Worm (Caenorhabditis elegans) whole organism, young adult: ENCODE data around the gene Y82E9BR.17.
A peak's percentile ranks its signal among the peaks of the same experiment; 100 is the strongest.

Experiments
- B0336.3 ChIP-seq: fragments of 200-800 bp; sonication (Bioruptor generic); IDR thresholded peaks from 2 replicates; pipeline ENCODE4 v1.3.6; 2022; ENCODE audit warnings: missing genetic modification characterization, missing compliant biosample characterization
- C06A6.2 ChIP-seq: fragments of 200-800 bp; sonication (Bioruptor generic); conservative IDR thresholded peaks from 2 replicates; pipeline ENCODE4 v1.3.6; 2022; ENCODE audit warnings: missing genetic modification characterization, missing compliant biosample characterization
- C17E4.6 ChIP-seq: fragments of 200-800 bp; sonication (Bioruptor generic); IDR thresholded peaks from 2 replicates; pipeline ENCODE4 v1.3.6; 2022; ENCODE audit warnings: missing genetic modification reagents, missing genetic modification characterization, missing compliant biosample characterization
- F22D6.2 ChIP-seq: sonication (generic microtip); optimal IDR thresholded peaks from 2 replicates; lab custom pipeline; 2016; ENCODE audit warnings: mild to moderate bottlenecking, missing genetic modification characterization, missing compliant biosample characterization
- F23B12.7 ChIP-seq: sonication (generic microtip); optimal IDR thresholded peaks from 2 replicates; lab custom pipeline; 2017; ENCODE audit warnings: missing genetic modification characterization, mild to moderate bottlenecking, missing compliant biosample characterization, antibody characterized with exemption, moderate library complexity; ENCODE audit not compliant: insufficient read depth
- F52B5.7 ChIP-seq: sonication (generic microtip); optimal IDR thresholded peaks from 2 replicates; lab custom pipeline; 2016; ENCODE audit warnings: mild to moderate bottlenecking, missing genetic modification characterization, missing compliant biosample characterization
- F57A8.1 ChIP-seq: fragments of 200-800 bp; sonication (Bioruptor generic); optimal IDR thresholded peaks from 2 replicates; lab custom pipeline; 2018; ENCODE audit warnings: mild to moderate bottlenecking, missing genetic modification characterization, moderate library complexity, missing compliant biosample characterization
- K11D2.4 ChIP-seq: fragments of 200-800 bp; sonication (Bioruptor generic); IDR thresholded peaks from 2 replicates; pipeline ENCODE4 v1.3.6; 2022; ENCODE audit warnings: missing genetic modification reagents, missing genetic modification characterization, missing compliant biosample characterization
- Y53F4B.3 ChIP-seq: fragments of 200-800 bp; sonication (Bioruptor generic); IDR thresholded peaks from 2 replicates; pipeline ENCODE4 v1.3.6; 2022; ENCODE audit warnings: missing genetic modification reagents, missing genetic modification characterization, missing compliant biosample characterization
- Y79H2A.3 ChIP-seq: fragments of 200-800 bp; sonication (Bioruptor generic); conservative IDR thresholded peaks from 2 replicates; pipeline ENCODE4 v1.3.6; 2022; ENCODE audit warnings: missing genetic modification reagents, missing genetic modification characterization, missing compliant biosample characterization
- Y95B8A.8 ChIP-seq: fragments of 200-800 bp; sonication (Bioruptor generic); IDR thresholded peaks from 2 replicates; pipeline ENCODE4 v1.3.6; 2022; ENCODE audit warnings: missing genetic modification reagents, missing genetic modification characterization, missing compliant biosample characterization
- ZK185.1 ChIP-seq: sonication (generic microtip); optimal IDR thresholded peaks from 2 replicates; lab custom pipeline; 2016; ENCODE audit warnings: mild to moderate bottlenecking, missing genetic modification characterization, missing compliant biosample characterization; ENCODE audit not compliant: poor library complexity, severe bottlenecking
- akir-1 ChIP-seq: fragments of 200-800 bp; sonication (Bioruptor generic); optimal IDR thresholded peaks from 2 replicates; lab custom pipeline; 2018; ENCODE audit warnings: mild to moderate bottlenecking, missing genetic modification characterization, moderate library complexity, missing compliant biosample characterization
- ama-1 ChIP-seq, 3 experiments: fragments of 150-350 bp in 1 of 3; sonication (generic microtip) in 2 of 3; optimal IDR thresholded peaks; 2 replicates each; lab custom pipeline; 2014 to 2018; ENCODE audit warnings: missing biosample characterization in 2 of 3, missing genetic modification characterization in 2 of 3, missing genetic modification reagents in 2 of 3
- atf-7 ChIP-seq: sonication (generic microtip); optimal IDR thresholded peaks from 2 replicates; lab custom pipeline; 2017; ENCODE audit warnings: mild to moderate bottlenecking, missing genetic modification characterization, missing compliant biosample characterization
- ccch-3 ChIP-seq: fragments of 200-800 bp; sonication (Bioruptor generic); optimal IDR thresholded peaks from 2 replicates; lab custom pipeline; 2018; ENCODE audit warnings: mild to moderate bottlenecking, missing genetic modification characterization, missing compliant biosample characterization
- ceh-27 ChIP-seq: fragments of 200-800 bp; sonication (Bioruptor generic); optimal IDR thresholded peaks from 2 replicates; lab custom pipeline; 2018; ENCODE audit warnings: mild to moderate bottlenecking, missing genetic modification characterization, moderate library complexity, missing compliant biosample characterization
- chd-7 ChIP-seq: sonication (generic microtip); optimal IDR thresholded peaks from 2 replicates; lab custom pipeline; 2016; ENCODE audit warnings: mild to moderate bottlenecking, missing genetic modification characterization, moderate library complexity, missing compliant biosample characterization
- dox-1 ChIP-seq: fragments of 200-800 bp; sonication (Bioruptor generic); IDR thresholded peaks from 2 replicates; pipeline ENCODE4 v1.3.6; 2022; ENCODE audit warnings: missing genetic modification reagents, missing genetic modification characterization, missing compliant biosample characterization
- egl-18 ChIP-seq: fragments of 200-800 bp; sonication (Bioruptor generic); IDR thresholded peaks from 2 replicates; pipeline ENCODE4 v1.3.6; 2022; ENCODE audit warnings: missing genetic modification reagents, missing genetic modification characterization, missing compliant biosample characterization
- egrh-3 ChIP-seq: fragments of 200-800 bp; sonication (Bioruptor generic); IDR thresholded peaks from 2 replicates; pipeline ENCODE4 v1.3.6; 2022; ENCODE audit warnings: missing genetic modification reagents, missing genetic modification characterization, missing compliant biosample characterization
- gei-17 ChIP-seq: fragments of 200-800 bp; sonication (Bioruptor generic); optimal IDR thresholded peaks from 2 replicates; lab custom pipeline; 2018; ENCODE audit warnings: mild to moderate bottlenecking, missing genetic modification characterization, missing compliant biosample characterization
- him-1 ChIP-seq: sonication (generic microtip); optimal IDR thresholded peaks from 2 replicates; lab custom pipeline; 2016; ENCODE audit warnings: missing genotype, missing genetic modification reagents, missing genetic modification characterization, missing compliant biosample characterization
- hlh-26 ChIP-seq: fragments of 200-800 bp; sonication (Bioruptor generic); conservative IDR thresholded peaks from 2 replicates; pipeline ENCODE4 v1.3.6; 2022; ENCODE audit warnings: missing genetic modification reagents, missing genetic modification characterization, missing compliant biosample characterization
- lag-1 ChIP-seq: fragments of 200-800 bp; sonication (Bioruptor generic); IDR thresholded peaks from 2 replicates; pipeline ENCODE4 v1.3.6; 2022; ENCODE audit warnings: missing genetic modification reagents, missing genetic modification characterization, missing compliant biosample characterization
- lin-40 ChIP-seq: sonication (generic microtip); optimal IDR thresholded peaks from 2 replicates; lab custom pipeline; 2016; ENCODE audit warnings: missing genetic modification characterization, mild to moderate bottlenecking, missing compliant biosample characterization, missing genotype, missing genetic modification reagents
- lin-54 ChIP-seq: fragments of 200-800 bp; sonication (Bioruptor generic); optimal IDR thresholded peaks from 2 replicates; lab custom pipeline; 2018; ENCODE audit warnings: mild to moderate bottlenecking, missing genetic modification characterization, missing compliant biosample characterization
- madf-3 ChIP-seq: fragments of 200-800 bp; sonication (Bioruptor generic); IDR thresholded peaks from 2 replicates; pipeline ENCODE4 v1.3.6; 2022; ENCODE audit warnings: missing genetic modification reagents, missing genetic modification characterization, missing compliant biosample characterization
- mcd-1 ChIP-seq: fragments of 200-800 bp; sonication (Bioruptor generic); IDR thresholded peaks from 2 replicates; pipeline ENCODE4 v1.3.6; 2022; ENCODE audit warnings: missing genetic modification reagents, missing genetic modification characterization, missing compliant biosample characterization
- mel-28 ChIP-seq: sonication (generic microtip); optimal IDR thresholded peaks from 2 replicates; lab custom pipeline; 2016; ENCODE audit warnings: borderline replicate concordance, mild to moderate bottlenecking, missing genetic modification characterization, missing compliant biosample characterization
- mes-4 ChIP-seq: sonication (generic microtip); optimal IDR thresholded peaks from 2 replicates; lab custom pipeline; 2016; ENCODE audit warnings: missing genotype, missing genetic modification characterization, missing compliant biosample characterization
- nfyb-1 ChIP-seq: fragments of 200-800 bp; sonication (Bioruptor generic); IDR thresholded peaks from 2 replicates; pipeline ENCODE4 v1.3.6; 2022; ENCODE audit warnings: missing genetic modification reagents, missing genetic modification characterization, missing compliant biosample characterization
- rcor-1 ChIP-seq: fragments of 200-800 bp; sonication (Bioruptor generic); IDR thresholded peaks from 2 replicates; pipeline ENCODE4 v1.3.6; 2022; ENCODE audit warnings: missing genetic modification reagents, missing genetic modification characterization, missing compliant biosample characterization
- rec-8 ChIP-seq, 2 experiments: sonication (generic microtip); optimal IDR thresholded peaks; 2 replicates each; lab custom pipeline; 2016; ENCODE audit warnings: mild to moderate bottlenecking in 2 of 2, missing genetic modification characterization in 2 of 2, missing genetic modification reagents in 2 of 2, missing genotype in 2 of 2, missing biosample characterization in 1 of 2, missing compliant biosample characterization in 1 of 2, moderate library complexity in 1 of 2
- sdz-38 ChIP-seq: sonication (generic microtip); optimal IDR thresholded peaks from 2 replicates; lab custom pipeline; 2016; ENCODE audit warnings: missing genotype, missing genetic modification characterization, missing compliant biosample characterization
- sptf-2 ChIP-seq: fragments of 200-800 bp; sonication (Bioruptor generic); optimal IDR thresholded peaks from 2 replicates; lab custom pipeline; 2018; ENCODE audit warnings: mild to moderate bottlenecking, missing genetic modification characterization, missing compliant biosample characterization
- tbx-9 ChIP-seq: sonication (generic microtip); optimal IDR thresholded peaks from 2 replicates; lab custom pipeline; 2016; ENCODE audit warnings: borderline replicate concordance, missing genetic modification characterization, inconsistent platforms, missing compliant biosample characterization
- unc-130 ChIP-seq: sonication (generic microtip); optimal IDR thresholded peaks from 2 replicates; lab custom pipeline; 2016; ENCODE audit warnings: missing genetic modification reagents, missing genetic modification characterization, missing compliant biosample characterization
- xnd-1 ChIP-seq: sonication (generic microtip); optimal IDR thresholded peaks from 2 replicates; lab custom pipeline; 2016; ENCODE audit warnings: missing genotype, missing genetic modification reagents, missing genetic modification characterization, missing compliant biosample characterization
- zim-3 ChIP-seq: sonication (generic microtip); optimal IDR thresholded peaks from 2 replicates; lab custom pipeline; 2017; ENCODE audit warnings: mild to moderate bottlenecking, missing genetic modification characterization, moderate library complexity, missing compliant biosample characterization
- ztf-22 ChIP-seq: fragments of 200-800 bp; sonication (Bioruptor generic); optimal IDR thresholded peaks from 2 replicates; lab custom pipeline; 2018; ENCODE audit warnings: mild to moderate bottlenecking, missing genetic modification characterization, moderate library complexity, missing compliant biosample characterization
- ztf-25 ChIP-seq: fragments of 200-800 bp; sonication (Bioruptor generic); IDR thresholded peaks from 2 replicates; pipeline ENCODE4 v1.3.6; 2022; ENCODE audit warnings: missing genetic modification reagents, missing genetic modification characterization, missing compliant biosample characterization
- ztf-26 ChIP-seq: sonication (generic microtip); optimal IDR thresholded peaks from 2 replicates; lab custom pipeline; 2017; ENCODE audit warnings: missing genetic modification characterization, missing compliant biosample characterization

The Y82E9BR.17 gene

ce11 chrIII:1419700-1420356 lies 35.7 kb downstream of the Y82E9BR.17 start (continued):
- peak; percentile 81 for TF ChIP-seq ztf-22
- TF ChIP-seq ccch-3 (GFP tag; lab: Kevin White, UChicago) = no peak
- TF ChIP-seq egl-18 (GFP tag; lab: Robert Waterston, UW) = peak; percentile 77; the same call in 1 of the 2 replicates
- TF ChIP-seq ZK185.1 (tag; lab: Kevin White, UChicago) = peak; percentile 89
- no peak for TF ChIP-seq F22D6.2 (tag; lab: Kevin White, UChicago)
- TF ChIP-seq mes-4 = peak; percentile 17
- TF ChIP-seq Y79H2A.3 (GFP tag; lab: Robert Waterston, UW) = peak; percentile 90
- TF ChIP-seq ztf-25 (GFP tag; lab: Robert Waterston, UW) = no peak
- TF ChIP-seq C17E4.6 = peak; percentile 45; the same call in 1 of the 2 replicates
- TF ChIP-seq rec-8 (tag; optimal IDR thresholded peaks at IDR 0.05; lab: Kevin White, UChicago) = peak; percentile 46 to 48
- peak; percentile 79 for TF ChIP-seq lin-40
- TF ChIP-seq him-1 (tag; lab: Kevin White, UChicago) = peak; percentile 41
- no peak for TF ChIP-seq lag-1 (GFP tag; lab: Robert Waterston, UW)
- TF ChIP-seq xnd-1 = no peak
- no peak for TF ChIP-seq hlh-26 (GFP tag; lab: Robert Waterston, UW)
- TF ChIP-seq Y53F4B.3 = no peak; the same call in 1 of the 2 replicates
- peak; percentile 94 for TF ChIP-seq madf-3
- peak; percentile 97 for TF ChIP-seq B0336.3
- peak; percentile 77 for TF ChIP-seq mcd-1 (GFP tag; lab: Robert Waterston, UW)
- TF ChIP-seq mel-28 (tag; lab: Kevin White, UChicago) = peak; percentile 41
- TF ChIP-seq C06A6.2 (GFP tag; lab: Robert Waterston, UW) = no peak
- TF ChIP-seq nfyb-1 (GFP tag; lab: Robert Waterston, UW) = peak; percentile 90
- peak; percentile 92 for TF ChIP-seq ama-1 (optimal IDR thresholded peaks at IDR 0.05; lab: Kevin White, UChicago)
- peak in 1 of 2 experiments; percentile 94 for TF ChIP-seq ama-1 (GFP tag; optimal IDR thresholded peaks at IDR 0.05; lab: Kevin White, UChicago)
- no peak for TF ChIP-seq ceh-27
- peak; percentile 69 for TF ChIP-seq zim-3 (tag; lab: Kevin White, UChicago)
- TF ChIP-seq chd-7 (tag; lab: Kevin White, UChicago) = peak; percentile 93
- peak; percentile 81 for TF ChIP-seq sptf-2 (GFP tag; lab: Kevin White, UChicago)
- peak; percentile 51 for TF ChIP-seq dox-1
- TF ChIP-seq egrh-3 = no peak
- peak; percentile 64 for TF ChIP-seq F23B12.7
- TF ChIP-seq F52B5.7 (tag; lab: Kevin White, UChicago) = peak; percentile 87
- peak; percentile 84 for TF ChIP-seq unc-130
- peak; percentile 89 for TF ChIP-seq atf-7 (tag; lab: Kevin White, UChicago)
- peak; percentile 85 for TF ChIP-seq rcor-1
- TF ChIP-seq F57A8.1 = no peak
- 0 out of 2 replicates have a peak, but pooled peaks have one; percentile 60 for TF ChIP-seq K11D2.4
- no peak for TF ChIP-seq tbx-9 (tag; lab: Kevin White, UChicago)
- TF ChIP-seq gei-17 = peak; percentile 75
- peak; percentile 85; the same call in 1 of the 2 replicates for TF ChIP-seq Y95B8A.8 (GFP tag; lab: Robert Waterston, UW)
- peak; percentile 83 for TF ChIP-seq lin-54 (GFP tag; lab: Kevin White, UChicago)
- TF ChIP-seq ztf-26 (tag; lab: Kevin White, UChicago) = peak; percentile 86
- no peak for TF ChIP-seq akir-1 (GFP tag; lab: Kevin White, UChicago)
- TF ChIP-seq sdz-38 (tag; lab: Kevin White, UChicago) = no peak
- TF ChIP-seq, all 124 proteins: peak for 84
